Fruit fly (Drosophila melanogaster): ENCODE results near the gene CG18170.

Gene CG18170

dm6 chr3L:1571077-1571476, 31.7 kb upstream of the CG18170 start:
- no peak for TF ChIP-seq Aef1 (GFP tag; IDR thresholded peaks at IDR 0.05)
- no peak for TF ChIP-seq Mes4 (GFP tag; optimal IDR thresholded peaks at IDR 0.05)
- no peak for TF ChIP-seq gsb (GFP tag; IDR thresholded peaks at IDR 0.05)
- TF ChIP-seq CG12769 (tag; optimal IDR thresholded peaks at IDR 0.05): peak; percentile 59
- no peak for TF ChIP-seq CG13123 (GFP tag; optimal IDR thresholded peaks at IDR 0.05)
- no peak for TF ChIP-seq gem (tag; optimal IDR thresholded peaks at IDR 0.05)
- peak; percentile 6 for TF ChIP-seq CG17385 (GFP tag; optimal IDR thresholded peaks at IDR 0.05)
- TF ChIP-seq MTF-1 (GFP tag; optimal IDR thresholded peaks at IDR 0.05; ENCODE audit: borderline replicate concordance): no peak
- no peak for TF ChIP-seq CG14965 (GFP tag; optimal IDR thresholded peaks at IDR 0.05; ENCODE audit: borderline replicate concordance)
- no peak for TF ChIP-seq CG3163 (GFP tag; optimal IDR thresholded peaks at IDR 0.05)
- TF ChIP-seq CG15479 (GFP tag; optimal IDR thresholded peaks at IDR 0.05): no peak
- TF ChIP-seq HLHmδ (GFP tag; optimal IDR thresholded peaks at IDR 0.05): no peak
- TF ChIP-seq z (GFP tag; IDR thresholded peaks at IDR 0.05): 0 out of 3 replicates have a peak, but pooled peaks have one; percentile 55
- no peak for TF ChIP-seq da (GFP tag; optimal IDR thresholded peaks at IDR 0.05)
- no peak for TF ChIP-seq lola (GFP tag; optimal IDR thresholded peaks at IDR 0.05)
- TF ChIP-seq CG4360 (GFP tag; IDR thresholded peaks at IDR 0.05): no peak
- TF ChIP-seq emc (GFP tag; optimal IDR thresholded peaks at IDR 0.05): no peak
- TF ChIP-seq Nf-YC (tag; optimal IDR thresholded peaks at IDR 0.05): no peak
- TF ChIP-seq CG4328 (GFP tag; optimal IDR thresholded peaks at IDR 0.05): no peak
- TF ChIP-seq CG1529 (GFP tag; optimal IDR thresholded peaks at IDR 0.05): no peak
- peak; percentile 68; the same call in 2 of the 3 replicates for TF ChIP-seq so (GFP tag; IDR thresholded peaks at IDR 0.05)
- TF ChIP-seq sd (tag; optimal IDR thresholded peaks at IDR 0.05): peak; percentile 42
- TF ChIP-seq CG4404 (GFP tag; IDR thresholded peaks at IDR 0.05): no peak
- TF ChIP-seq CG11560 (tag; IDR thresholded peaks at IDR 0.05): no peak
- peak in 1 of 2 experiments; percentile 13 for TF ChIP-seq Pdp1 (GFP tag; optimal IDR thresholded peaks at IDR 0.05)
- TF ChIP-seq HLH3B (GFP tag; IDR thresholded peaks at IDR 0.05): no peak
- 0 out of 4 replicates have a peak, but pooled peaks have one; percentile 43 for TF ChIP-seq chinmo (GFP tag; IDR thresholded peaks at IDR 0.05; ENCODE audit: partially characterized antibody)
- no peak for TF ChIP-seq tup (GFP tag; optimal IDR thresholded peaks at IDR 0.05)
- no peak for TF ChIP-seq cg (GFP tag; optimal IDR thresholded peaks at IDR 0.05)
- TF ChIP-seq CG14050 (GFP tag; IDR thresholded peaks at IDR 0.05): no peak
- TF ChIP-seq slou (GFP tag; optimal IDR thresholded peaks at IDR 0.05): no peak
- TF ChIP-seq ken (GFP tag; IDR thresholded peaks at IDR 0.05): no peak
- peak; percentile 36 for TF ChIP-seq onecut (GFP tag; IDR thresholded peaks at IDR 0.05)
- TF ChIP-seq crol (GFP tag; IDR thresholded peaks at IDR 0.05): peak; percentile 69
- TF ChIP-seq bbx (GFP tag; IDR thresholded peaks at IDR 0.05; ENCODE audit: partially characterized antibody): no peak

- TF ChIP-seq vnd (GFP tag; IDR thresholded peaks at IDR 0.05; ENCODE audit: partially characterized antibody) (peak; percentile 20; the same call in 1 of the 3 replicates), Six4 (GFP tag; optimal IDR thresholded peaks at IDR 0.05) (no peak), wek (GFP tag; optimal IDR thresholded peaks at IDR 0.05) (peak; percentile 15), Myb (GFP tag; optimal IDR thresholded peaks at IDR 0.05) (no peak), CG2199 (GFP tag; IDR thresholded peaks at IDR 0.05) (0 out of 3 replicates have a peak, but pooled peaks have one; percentile 66), sd (tag; optimal IDR thresholded peaks at IDR 0.05) (peak; percentile 97), CG2875 (GFP tag; optimal IDR thresholded peaks at IDR 0.05) (no peak)
These were observed 29.6 kb upstream of the CG18170 start for dm6 chr3L:1573191-1573590.

Data from whole organism, embryonic.